Fruit fly (Drosophila melanogaster) whole organism, wandering third instar larva: ENCODE data around the gene CG4390.

Experiments
- Abd-B ChIP-seq: fragments of >200 bp; optimal IDR thresholded peaks from 2 replicates; lab custom pipeline; 2017; ENCODE audit warnings: missing biosample characterization, missing genetic modification characterization
- CG32264 ChIP-seq: fragments of 200-800 bp; sonication (Bioruptor generic); optimal IDR thresholded peaks from 2 replicates; lab custom pipeline; 2016; ENCODE audit warnings: missing biosample characterization, missing genetic modification characterization
- CG9705 ChIP-seq: fragments of 200-800 bp; sonication (Bioruptor generic); optimal IDR thresholded peaks from 2 replicates; lab custom pipeline; 2018; ENCODE audit warnings: missing biosample characterization, mild to moderate bottlenecking, missing genetic modification characterization
- CrebA ChIP-seq: fragments of 200-800 bp; sonication (Bioruptor generic); optimal IDR thresholded peaks from 2 replicates; lab custom pipeline; 2016; ENCODE audit warnings: missing biosample characterization, mild to moderate bottlenecking, missing genetic modification characterization, borderline replicate concordance
- Dfd ChIP-seq: fragments of >200 bp; optimal IDR thresholded peaks from 2 replicates; lab custom pipeline; 2017; ENCODE audit warnings: missing biosample characterization, missing genetic modification characterization
- Dif ChIP-seq: fragments of 200-275, 200-300 bp; sonication (Bioruptor generic); optimal IDR thresholded peaks from 2 replicates; lab custom pipeline; 2018; ENCODE audit warnings: missing biosample characterization, missing genetic modification characterization; ENCODE audit not compliant: partially characterized antibody
- GATAd ChIP-seq: sonication (Bioruptor generic); optimal IDR thresholded peaks from 2 replicates; lab custom pipeline; 2016; ENCODE audit warnings: missing biosample characterization, missing genetic modification characterization
- HLH106 ChIP-seq: fragments of 200-800 bp; optimal IDR thresholded peaks from 3 replicates; lab custom pipeline; 2019; ENCODE audit warnings: missing biosample characterization, mild to moderate bottlenecking, missing genetic modification characterization, moderate library complexity
- Hnf4 ChIP-seq: fragments of 200-800 bp; sonication (Bioruptor generic); optimal IDR thresholded peaks from 2 replicates; lab custom pipeline; 2016; ENCODE audit warnings: missing biosample characterization, mild to moderate bottlenecking, missing genetic modification characterization
- Hr78 ChIP-seq: fragments of >200 bp; optimal IDR thresholded peaks from 2 replicates; lab custom pipeline; 2017; ENCODE audit warnings: missing biosample characterization, missing genetic modification characterization
- Hr83 ChIP-seq: fragments of 200-300 bp; sonication (Bioruptor generic); optimal IDR thresholded peaks from 2 replicates; lab custom pipeline; 2016; ENCODE audit warnings: missing biosample characterization, mild to moderate bottlenecking, missing genetic modification characterization, moderate library complexity; ENCODE audit not compliant: poor library complexity, severe bottlenecking
- Jra ChIP-seq: sonication (Bioruptor generic); optimal IDR thresholded peaks from 2 replicates; lab custom pipeline; 2016; ENCODE audit warnings: missing biosample characterization, missing genetic modification characterization
- Mio ChIP-seq: sonication (Bioruptor generic); optimal IDR thresholded peaks from 2 replicates; lab custom pipeline; 2016; ENCODE audit warnings: missing biosample characterization, missing genetic modification characterization
- Myc ChIP-seq: fragments of >200 bp; optimal IDR thresholded peaks from 2 replicates; lab custom pipeline; 2017
- N ChIP-seq: fragments of >200 bp; optimal IDR thresholded peaks from 2 replicates; lab custom pipeline; 2018; ENCODE audit warnings: missing biosample characterization, missing external identifiers, missing genetic modification characterization
- OdsH ChIP-seq: fragments of 200-800 bp; sonication (Bioruptor generic); optimal IDR thresholded peaks from 2 replicates; lab custom pipeline; 2016; ENCODE audit warnings: missing biosample characterization, mild to moderate bottlenecking, missing genetic modification characterization
- Rel ChIP-seq, 2 experiments: fragments of 200-800 bp; sonication (Bioruptor generic) in 1 of 2; optimal IDR thresholded peaks; 2 replicates in 1 of 2; 3 replicates in 1 of 2; lab custom pipeline; 2016 to 2019; ENCODE audit warnings: mild to moderate bottlenecking in 2 of 2, missing biosample characterization in 2 of 2, missing genetic modification characterization in 2 of 2, moderate library complexity in 1 of 2
- Sp1 ChIP-seq: fragments of 200-800 bp; sonication (Bioruptor generic); optimal IDR thresholded peaks from 3 replicates; lab custom pipeline; 2019; ENCODE audit warnings: missing biosample characterization, mild to moderate bottlenecking, missing genetic modification characterization, moderate library complexity
- Vsx2 ChIP-seq: fragments of 200-300, 225-300 bp; sonication (Bioruptor generic); optimal IDR thresholded peaks from 2 replicates; lab custom pipeline; 2018; ENCODE audit warnings: missing biosample characterization, missing genetic modification characterization; ENCODE audit not compliant: partially characterized antibody
- br ChIP-seq: fragments of 200-800 bp; sonication (Bioruptor generic); optimal IDR thresholded peaks from 2 replicates; lab custom pipeline; 2016; ENCODE audit warnings: missing biosample characterization, missing genetic modification characterization
- brk ChIP-seq: fragments of 200-800 bp; sonication (Bioruptor generic); optimal IDR thresholded peaks from 2 replicates; lab custom pipeline; 2016; ENCODE audit warnings: missing biosample characterization, mild to moderate bottlenecking, missing genetic modification characterization
- dl ChIP-seq, 2 experiments: fragments of 175-275, 200-275 bp in 1 of 2; fragments of 200-275 bp in 1 of 2; sonication (Bioruptor generic); optimal IDR thresholded peaks; lab custom pipeline; 2018; ENCODE audit warnings: mild to moderate bottlenecking in 2 of 2, missing biosample characterization in 2 of 2, missing genetic modification characterization in 2 of 2, moderate library complexity in 2 of 2; ENCODE audit not compliant: partially characterized antibody in 2 of 2, insufficient read depth in 1 of 2
- dmrt93B ChIP-seq: fragments of 200-800 bp; sonication (Bioruptor generic); optimal IDR thresholded peaks from 2 replicates; lab custom pipeline; 2018; ENCODE audit warnings: missing biosample characterization, mild to moderate bottlenecking, missing genetic modification characterization
- dsf ChIP-seq: sonication (Bioruptor generic); optimal IDR thresholded peaks from 2 replicates; lab custom pipeline; 2016; ENCODE audit warnings: missing biosample characterization, missing genetic modification characterization, borderline replicate concordance
- ey ChIP-seq: fragments of 200-800 bp; sonication (Bioruptor generic); optimal IDR thresholded peaks from 2 replicates; lab custom pipeline; 2016; ENCODE audit warnings: missing biosample characterization, missing genetic modification characterization
- foxo ChIP-seq, 2 experiments: fragments of 200-800 bp; sonication (Bioruptor generic); optimal IDR thresholded peaks; 2 replicates in 1 of 2; 3 replicates in 1 of 2; lab custom pipeline; 2016 to 2017; ENCODE audit warnings: missing biosample characterization in 2 of 2, missing genetic modification characterization in 2 of 2
- fru ChIP-seq: fragments of 200-800 bp; sonication (Bioruptor generic); optimal IDR thresholded peaks from 3 replicates; lab custom pipeline; 2016; ENCODE audit warnings: missing biosample characterization, mild to moderate bottlenecking, missing genetic modification characterization
- h ChIP-seq: fragments of 200-800 bp; sonication (Bioruptor generic); optimal IDR thresholded peaks from 3 replicates; lab custom pipeline; 2016; ENCODE audit warnings: missing biosample characterization, mild to moderate bottlenecking, missing genetic modification characterization
- jim ChIP-seq: fragments of 175-275, 200-325 bp; sonication (Bioruptor generic); optimal IDR thresholded peaks from 2 replicates; lab custom pipeline; 2016; ENCODE audit warnings: missing biosample characterization, mild to moderate bottlenecking, missing genetic modification characterization
- lola ChIP-seq: fragments of >200 bp; optimal IDR thresholded peaks from 2 replicates; lab custom pipeline; 2017; ENCODE audit warnings: missing biosample characterization, missing genetic modification characterization
- pan ChIP-seq: fragments of >200 bp; optimal IDR thresholded peaks from 2 replicates; lab custom pipeline; 2017
- psq ChIP-seq: fragments of 200-800 bp; sonication (Bioruptor generic); optimal IDR thresholded peaks from 3 replicates; lab custom pipeline; 2017; ENCODE audit warnings: missing biosample characterization, mild to moderate bottlenecking, missing genetic modification characterization, moderate library complexity
- rgr ChIP-seq: fragments of 200-800 bp; sonication (Bioruptor generic); optimal IDR thresholded peaks from 3 replicates; lab custom pipeline; 2016; ENCODE audit warnings: missing biosample characterization, mild to moderate bottlenecking, missing genetic modification characterization
- sage ChIP-seq: fragments of 200-800 bp; sonication (Bioruptor generic); optimal IDR thresholded peaks from 2 replicates; lab custom pipeline; 2016; ENCODE audit warnings: missing biosample characterization, mild to moderate bottlenecking, missing genetic modification characterization
- sv ChIP-seq: fragments of 200-800 bp; sonication (Bioruptor generic); optimal IDR thresholded peaks from 3 replicates; lab custom pipeline; 2016; ENCODE audit warnings: missing biosample characterization, missing genetic modification characterization
- tai ChIP-seq: sonication (Bioruptor generic); optimal IDR thresholded peaks from 2 replicates; lab custom pipeline; 2016; ENCODE audit warnings: missing biosample characterization, missing genetic modification characterization
- usp ChIP-seq: fragments of >200 bp; optimal IDR thresholded peaks from 2 replicates; lab custom pipeline; 2017; ENCODE audit warnings: missing biosample characterization, missing genetic modification characterization
- woc ChIP-seq: sonication (Bioruptor generic); optimal IDR thresholded peaks from 2 replicates; lab custom pipeline; 2016; ENCODE audit warnings: missing biosample characterization, mild to moderate bottlenecking, missing genetic modification characterization

The CG4390 gene

dm6 chr3R:20031764-20032079 is 27.8 kb downstream of the CG4390 start, which contains the start of gene idc:
TSS of gene idc (plus strand) at chr3R:20031823.
- TF ChIP-seq Rel (GFP tag; optimal IDR thresholded peaks at IDR 0.05; lab: Kevin White, UChicago) (no peak), Rel (tag; optimal IDR thresholded peaks at IDR 0.05; lab: Kevin White, UChicago) (no peak), HLH106 (peak; percentile 18), OdsH (GFP tag; lab: Kevin White, UChicago) (no peak), sv (GFP tag; lab: Kevin White, UChicago) (no peak)

dm6 chr3R:20031043-20031763 is 28.3 kb downstream of the CG4390 start, which contains the start of gene trem:
TSS of gene trem (minus strand) at chr3R:20031309.
- TF ChIP-seq dmrt93B (GFP tag; lab: Kevin White, UChicago) (no peak), sv (GFP tag; lab: Kevin White, UChicago) (peak; percentile 65), dsf (GFP tag; lab: Kevin White, UChicago) (no peak), rgr (GFP tag; lab: Kevin White, UChicago) (peak; percentile 68), Mio (GFP tag; lab: Kevin White, UChicago) (no peak), jim (GFP tag; lab: Kevin White, UChicago) (peak; percentile 66), Hr78 (no peak), CG32264 (GFP tag; lab: Kevin White, UChicago) (no peak), GATAd (peak; percentile 32), N (GFP tag; lab: Kevin White, UChicago) (no peak), Hnf4 (GFP tag; lab: Kevin White, UChicago) (no peak), CG9705 (GFP tag; lab: Kevin White, UChicago) (peak; percentile 66), Vsx2 (GFP tag; lab: Kevin White, UChicago) (no peak), Sp1 (GFP tag; lab: Kevin White, UChicago) (peak; percentile 71), Dif (GFP tag; lab: Kevin White, UChicago) (no peak), tai (GFP tag; lab: Kevin White, UChicago) (no peak), HLH106 (peak; percentile 84), brk (GFP tag; lab: Kevin White, UChicago) (no peak), pan (no peak), woc (GFP tag; lab: Kevin White, UChicago) (peak; percentile 83), Abd-B (no peak), br (GFP tag; lab: Kevin White, UChicago) (no peak), Dfd (GFP tag; lab: Kevin White, UChicago) (no peak), Jra (GFP tag; lab: Kevin White, UChicago) (no peak), dl (GFP tag; optimal IDR thresholded peaks at IDR 0.05; lab: Kevin White, UChicago; ENCODE audit: insufficient read depth in 1 of 2, partially characterized antibody in 2 of 2) (no peak), usp (no peak), CrebA (GFP tag; lab: Kevin White, UChicago) (no peak), lola (GFP tag; lab: Kevin White, UChicago) (no peak), psq (GFP tag; lab: Kevin White, UChicago) (peak; percentile 64), Hr83 (GFP tag; lab: Kevin White, UChicago) (no peak), sage (GFP tag; lab: Kevin White, UChicago) (no peak), Rel (GFP tag; optimal IDR thresholded peaks at IDR 0.05; lab: Kevin White, UChicago) (no peak), Rel (tag; optimal IDR thresholded peaks at IDR 0.05; lab: Kevin White, UChicago) (no peak), h (no peak), foxo (GFP tag; optimal IDR thresholded peaks at IDR 0.05; lab: Kevin White, UChicago) (peak in 1 of 2 experiments; percentile 79), ey (GFP tag; lab: Kevin White, UChicago) (peak; percentile 59), OdsH (GFP tag; lab: Kevin White, UChicago) (peak; percentile 58), fru (peak; percentile 68), Myc (no peak)
